Fruit fly (Drosophila melanogaster) whole organism, pupa: Measurements from ENCODE around the gene CG11069.

Experiments
- CG10348 ChIP-seq: fragments of 200-800 bp; sonication (Bioruptor generic); IDR thresholded peaks from 2 replicates; pipeline ENCODE4 v1.3.6; 2022; ENCODE audit warnings: missing biosample characterization, missing genetic modification characterization
- CG12605 ChIP-seq: fragments of 200-800 bp; sonication (Bioruptor generic); IDR thresholded peaks from 2 replicates; pipeline ENCODE4 v1.3.6; 2022; ENCODE audit warnings: missing biosample characterization, missing genetic modification characterization
- CG13204 ChIP-seq: fragments of 200-800 bp; sonication (Bioruptor generic); optimal IDR thresholded peaks from 2 replicates; lab custom pipeline; 2018; ENCODE audit warnings: missing biosample characterization, mild to moderate bottlenecking, missing genetic modification characterization, moderate library complexity
- CG14655 ChIP-seq: fragments of 200-800 bp; sonication (Bioruptor generic); optimal IDR thresholded peaks from 3 replicates; lab custom pipeline; 2017; ENCODE audit warnings: mild to moderate bottlenecking, missing biosample characterization, missing genetic modification reagents, missing genetic modification characterization
- CG15710 ChIP-seq: fragments of 200-800 bp; sonication (Bioruptor generic); optimal IDR thresholded peaks from 2 replicates; lab custom pipeline; 2018; ENCODE audit warnings: missing biosample characterization, mild to moderate bottlenecking, missing genetic modification characterization, moderate library complexity
- CG17806 ChIP-seq: fragments of 200-800 bp; sonication (Bioruptor generic); optimal IDR thresholded peaks from 2 replicates; lab custom pipeline; 2018; ENCODE audit warnings: missing biosample characterization, mild to moderate bottlenecking, missing genetic modification characterization, moderate library complexity
- CG32121 ChIP-seq: fragments of 200-800 bp; sonication (Bioruptor generic); IDR thresholded peaks from 2 replicates; pipeline ENCODE4 v1.3.6; 2022; ENCODE audit warnings: missing biosample characterization, missing genetic modification characterization
- CG34367 ChIP-seq: fragments of 200-800 bp; sonication (Bioruptor generic); optimal IDR thresholded peaks from 2 replicates; lab custom pipeline; 2018; ENCODE audit warnings: missing biosample characterization, mild to moderate bottlenecking, missing genetic modification characterization
- CG4496 ChIP-seq: fragments of 200-800 bp; sonication (Bioruptor generic); IDR thresholded peaks from 3 replicates; pipeline ENCODE4 v1.3.6; 2022; ENCODE audit warnings: missing biosample characterization, missing genetic modification characterization
- CG8159 ChIP-seq: fragments of 200-800 bp; sonication (Bioruptor generic); optimal IDR thresholded peaks from 3 replicates; lab custom pipeline; 2018; ENCODE audit warnings: missing biosample characterization, mild to moderate bottlenecking, missing genetic modification characterization, moderate library complexity
- CG8301 ChIP-seq: fragments of 200-800 bp; sonication (Bioruptor generic); optimal IDR thresholded peaks from 2 replicates; lab custom pipeline; 2018; ENCODE audit warnings: missing biosample characterization, mild to moderate bottlenecking, missing genetic modification characterization
- CG9948 ChIP-seq: fragments of 200-800 bp; sonication (Bioruptor generic); optimal IDR thresholded peaks from 2 replicates; lab custom pipeline; 2018; ENCODE audit warnings: missing biosample characterization, mild to moderate bottlenecking, missing genetic modification characterization, moderate library complexity
- D1 ChIP-seq: fragments of 200-800 bp; sonication (Bioruptor generic); optimal IDR thresholded peaks from 2 replicates; lab custom pipeline; 2018; ENCODE audit warnings: missing biosample characterization, mild to moderate bottlenecking, missing genetic modification characterization, moderate library complexity
- EcR ChIP-seq: fragments of 200-800 bp; sonication (Bioruptor generic); optimal IDR thresholded peaks from 3 replicates; lab custom pipeline; 2019; ENCODE audit warnings: missing biosample characterization, missing genetic modification characterization, mild to moderate bottlenecking, moderate library complexity, missing genetic modification reagents
- Ets98B ChIP-seq: fragments of 200-800 bp; sonication (Bioruptor generic); IDR thresholded peaks from 2 replicates; pipeline ENCODE4 v1.3.6; 2022; ENCODE audit warnings: missing biosample characterization, missing genetic modification characterization
- Pif1A ChIP-seq: fragments of 200-800 bp; sonication (Bioruptor generic); optimal IDR thresholded peaks from 3 replicates; lab custom pipeline; 2016; ENCODE audit warnings: missing biosample characterization, missing genetic modification characterization
- Pif1B ChIP-seq: fragments of 200-800 bp; sonication (Bioruptor generic); optimal IDR thresholded peaks from 3 replicates; lab custom pipeline; 2016; ENCODE audit warnings: missing biosample characterization, missing genetic modification characterization
- Snoo ChIP-seq: fragments of 200-800 bp; sonication (Bioruptor generic); optimal IDR thresholded peaks from 3 replicates; lab custom pipeline; 2017; ENCODE audit warnings: missing biosample characterization, mild to moderate bottlenecking, missing genetic modification characterization, inconsistent platforms
- fd96Ca ChIP-seq: fragments of 200-800 bp; sonication (Bioruptor generic); IDR thresholded peaks from 3 replicates; pipeline ENCODE4 v1.3.6; 2022; ENCODE audit warnings: missing biosample characterization, missing genetic modification characterization
- gl ChIP-seq: fragments of 200-800 bp; sonication (Bioruptor generic); optimal IDR thresholded peaks from 2 replicates; lab custom pipeline; 2018; ENCODE audit warnings: missing biosample characterization, mild to moderate bottlenecking, missing genetic modification characterization
- rn ChIP-seq: fragments of 200-800 bp; sonication (Bioruptor generic); IDR thresholded peaks from 2 replicates; pipeline ENCODE4 v1.3.6; 2022; ENCODE audit warnings: missing biosample characterization, missing genetic modification characterization

Gene CG11069

dm6 chr3R:24908034-24908433, 13.5 kb downstream of the CG11069 start:
- TF ChIP-seq D1 (tag; lab: Kevin White, UChicago) = no peak
- TF ChIP-seq CG34367 (tag; lab: Kevin White, UChicago) = no peak
- TF ChIP-seq CG4496 = no peak
- TF ChIP-seq Ets98B (GFP tag; lab: Robert Waterston, UW) = peak; percentile 66
- TF ChIP-seq CG32121 (GFP tag; lab: Robert Waterston, UW) = peak; percentile 68
- no peak for TF ChIP-seq gl (tag; lab: Kevin White, UChicago)
- no peak for TF ChIP-seq EcR (GFP tag; lab: Kevin White, UChicago)
- TF ChIP-seq fd96Ca (GFP tag; lab: Robert Waterston, UW) = 0 out of 3 replicates have a peak, but pooled peaks have one; percentile 34
- TF ChIP-seq CG15710 (tag; lab: Kevin White, UChicago) = no peak
- TF ChIP-seq Pif1A (GFP tag; lab: Kevin White, UChicago) = no peak
- TF ChIP-seq CG17806 (tag; lab: Kevin White, UChicago) = no peak
- TF ChIP-seq CG10348 (GFP tag; lab: Robert Waterston, UW) = no peak
- TF ChIP-seq CG9948 = no peak
- TF ChIP-seq Snoo (tag; lab: Kevin White, UChicago) = no peak
- TF ChIP-seq CG14655 (GFP tag; lab: Kevin White, UChicago) = peak; percentile 28
- no peak for TF ChIP-seq rn (GFP tag; lab: Robert Waterston, UW)
- peak; percentile 38 for TF ChIP-seq CG8301 (tag; lab: Kevin White, UChicago)
- no peak for TF ChIP-seq CG8159 (tag; lab: Kevin White, UChicago)
- no peak for TF ChIP-seq CG13204 (GFP tag; lab: Kevin White, UChicago)
- no peak for TF ChIP-seq Pif1B (GFP tag; lab: Kevin White, UChicago)
- TF ChIP-seq CG12605 = no peak
- TF ChIP-seq, all 21 proteins: peak for 5

DNA sequence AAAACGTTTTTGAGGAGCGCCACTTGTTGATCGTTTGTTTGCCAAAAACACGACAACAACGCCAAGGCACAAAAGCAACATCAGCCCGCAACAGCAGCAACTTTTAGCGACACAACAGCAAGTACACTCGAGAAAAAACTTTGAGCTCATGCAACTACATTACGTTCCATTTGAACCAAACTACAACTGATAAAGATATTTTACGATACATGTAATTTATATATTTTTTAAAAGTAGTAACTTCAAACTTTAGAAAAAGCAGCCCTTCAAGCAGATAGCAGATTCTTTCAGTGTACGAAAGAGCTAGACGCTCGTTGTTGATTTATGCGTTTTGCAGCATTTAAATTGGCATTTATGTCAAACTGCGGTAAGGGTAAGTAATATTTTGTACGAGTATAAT, 15.6 kb downstream of the CG11069 start:
- TF ChIP-seq CG32121 (GFP tag; lab: Robert Waterston, UW) (peak; percentile 87), CG12605 (peak; percentile 54; the same call in 1 of the 2 replicates), Pif1B (GFP tag; lab: Kevin White, UChicago) (peak; percentile 50), rn (GFP tag; lab: Robert Waterston, UW) (peak; percentile 65), CG14655 (GFP tag; lab: Kevin White, UChicago) (no peak), CG15710 (tag; lab: Kevin White, UChicago) (peak; percentile 23), EcR (GFP tag; lab: Kevin White, UChicago) (no peak), CG8159 (tag; lab: Kevin White, UChicago) (peak; percentile 39), CG4496 (peak; percentile 86), CG9948 (no peak), CG8301 (tag; lab: Kevin White, UChicago) (peak; percentile 66), Ets98B (GFP tag; lab: Robert Waterston, UW) (peak; percentile 86), fd96Ca (GFP tag; lab: Robert Waterston, UW) (peak; percentile 77; the same call in 2 of the 3 replicates), D1 (tag; lab: Kevin White, UChicago) (no peak), gl (tag; lab: Kevin White, UChicago) (no peak), Pif1A (GFP tag; lab: Kevin White, UChicago) (no peak), CG13204 (GFP tag; lab: Kevin White, UChicago) (no peak), CG34367 (tag; lab: Kevin White, UChicago) (peak; percentile 2), Snoo (tag; lab: Kevin White, UChicago) (no peak), CG10348 (GFP tag; lab: Robert Waterston, UW) (no peak), CG17806 (tag; lab: Kevin White, UChicago) (peak; percentile 41)

- no peak for TF ChIP-seq fd96Ca (GFP tag; lab: Robert Waterston, UW)
- TF ChIP-seq CG32121 (GFP tag; lab: Robert Waterston, UW) = no peak
- TF ChIP-seq Snoo (tag; lab: Kevin White, UChicago) = no peak
- no peak for TF ChIP-seq EcR (GFP tag; lab: Kevin White, UChicago)
- no peak for TF ChIP-seq Ets98B (GFP tag; lab: Robert Waterston, UW)
Measured at dm6 chr3R:24914864-24915263, 20.3 kb downstream of the CG11069 start.

dm6 chr3R:24917814-24918636, 23.5 kb downstream of the CG11069 start, which contains the start of the genes PIG-S, sud1 and CG11168:
TSS of gene PIG-S (minus strand) at chr3R:24917864.
TSS of gene sud1 (minus strand) at chr3R:24917864.
TSS of gene CG11168 (plus strand) at chr3R:24918106.
- TF ChIP-seq CG8159 (tag; lab: Kevin White, UChicago) (no peak), fd96Ca (GFP tag; lab: Robert Waterston, UW) (peak; percentile 30; the same call in 1 of the 3 replicates), CG15710 (tag; lab: Kevin White, UChicago) (peak; percentile 51), D1 (tag; lab: Kevin White, UChicago) (no peak), CG14655 (GFP tag; lab: Kevin White, UChicago) (no peak), Snoo (tag; lab: Kevin White, UChicago) (peak; percentile 58), CG32121 (GFP tag; lab: Robert Waterston, UW) (peak; percentile 62; the same call in 1 of the 2 replicates), rn (GFP tag; lab: Robert Waterston, UW) (no peak), Ets98B (GFP tag; lab: Robert Waterston, UW) (peak; percentile 41), CG12605 (no peak), Pif1B (GFP tag; lab: Kevin White, UChicago) (no peak), CG10348 (GFP tag; lab: Robert Waterston, UW) (no peak), gl (tag; lab: Kevin White, UChicago) (no peak), CG8301 (tag; lab: Kevin White, UChicago) (no peak), CG9948 (peak; percentile 57), Pif1A (GFP tag; lab: Kevin White, UChicago) (no peak), CG13204 (GFP tag; lab: Kevin White, UChicago) (no peak), CG17806 (tag; lab: Kevin White, UChicago) (peak; percentile 29), CG4496 (peak; percentile 75; the same call in 2 of the 3 replicates), EcR (GFP tag; lab: Kevin White, UChicago) (no peak), CG34367 (tag; lab: Kevin White, UChicago) (no peak)
